Fruit fly (Drosophila melanogaster): ENCODE measurements around the gene CG7739.

The CG7739 gene

DNA sequence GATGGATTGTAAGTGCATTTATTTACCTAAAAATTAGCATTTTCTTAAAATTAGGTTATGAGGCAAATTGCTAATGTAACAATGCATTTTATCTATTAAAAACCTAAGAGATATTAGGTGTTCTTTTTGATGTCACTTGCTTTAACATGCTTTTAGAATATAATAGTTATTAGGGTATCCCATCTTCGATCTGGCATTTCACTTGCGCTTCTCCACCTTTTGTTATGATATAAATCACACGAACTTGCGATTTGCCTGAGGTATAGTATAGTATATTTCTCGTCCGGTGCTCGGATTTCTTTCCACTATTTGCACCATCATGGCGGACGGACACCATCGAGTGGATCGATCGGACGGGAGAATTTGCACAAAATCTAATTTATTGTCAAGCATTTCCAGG, 32.8 kb downstream of the CG7739 start:
- TF ChIP-seq psq (optimal IDR thresholded peaks at IDR 0.05) (no peak), Sin3A (optimal IDR thresholded peaks at IDR 0.05) (no peak), ttk (optimal IDR thresholded peaks at IDR 0.05) (no peak), insv (optimal IDR thresholded peaks at IDR 0.05) (no peak), h (optimal IDR thresholded peaks at IDR 0.05) (no peak), Myc (optimal IDR thresholded peaks at IDR 0.05) (no peak)

dm6 chr3L:15529143-15529542, 33.7 kb downstream of the CG7739 start, which contains the start of gene obst-H:
Gene obst-H, minus strand, starts transcription at chr3L:15529243.
- TF ChIP-seq h (optimal IDR thresholded peaks at IDR 0.05) (no peak), Myc (optimal IDR thresholded peaks at IDR 0.05) (no peak), ttk (optimal IDR thresholded peaks at IDR 0.05) (no peak), insv (optimal IDR thresholded peaks at IDR 0.05) (no peak)

- TF ChIP-seq Sin3A (optimal IDR thresholded peaks at IDR 0.05) = no peak
- no peak for TF ChIP-seq h (optimal IDR thresholded peaks at IDR 0.05)
- TF ChIP-seq insv (optimal IDR thresholded peaks at IDR 0.05) = no peak
- TF ChIP-seq Myc (optimal IDR thresholded peaks at IDR 0.05) = no peak
- no peak for TF ChIP-seq psq (optimal IDR thresholded peaks at IDR 0.05)
- TF ChIP-seq ttk (optimal IDR thresholded peaks at IDR 0.05) = no peak
Measured at dm6 chr3L:15528096-15528495, 34.8 kb downstream of the CG7739 start, which contains the start of gene CG42728. Gene CG42728, minus strand, starts transcription at chr3L:15528196.

DNA sequence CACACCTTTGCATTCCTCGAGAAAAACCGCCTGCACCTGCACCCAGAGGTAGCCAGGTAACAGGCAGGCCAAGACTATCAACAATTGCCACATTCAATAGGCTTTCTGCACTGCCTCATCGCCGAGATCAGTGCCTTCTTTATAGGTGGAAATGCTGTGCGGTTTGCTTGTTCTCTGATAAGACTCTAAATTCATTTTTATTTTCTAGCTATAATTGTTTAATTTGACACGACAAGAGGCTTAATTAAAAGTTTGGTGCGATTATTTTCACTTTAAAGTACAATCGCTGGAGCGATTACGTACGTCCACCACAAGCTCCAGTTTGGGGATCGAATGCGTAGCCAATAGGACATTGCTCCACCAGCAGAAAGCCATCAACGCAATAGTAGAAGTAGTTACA, 35.4 kb downstream of the CG7739 start, which contains the start of gene CG42729:
Gene CG42729 (minus strand): TSS at position 101 of the 400 bp plus-strand sequence.
- no peak for TF ChIP-seq Myc (optimal IDR thresholded peaks at IDR 0.05)
- TF ChIP-seq Sin3A (optimal IDR thresholded peaks at IDR 0.05) = no peak
- no peak for TF ChIP-seq psq (optimal IDR thresholded peaks at IDR 0.05)
- TF ChIP-seq ttk (optimal IDR thresholded peaks at IDR 0.05) = no peak
- TF ChIP-seq h (optimal IDR thresholded peaks at IDR 0.05) = no peak
- TF ChIP-seq insv (optimal IDR thresholded peaks at IDR 0.05) = no peak

DNA sequence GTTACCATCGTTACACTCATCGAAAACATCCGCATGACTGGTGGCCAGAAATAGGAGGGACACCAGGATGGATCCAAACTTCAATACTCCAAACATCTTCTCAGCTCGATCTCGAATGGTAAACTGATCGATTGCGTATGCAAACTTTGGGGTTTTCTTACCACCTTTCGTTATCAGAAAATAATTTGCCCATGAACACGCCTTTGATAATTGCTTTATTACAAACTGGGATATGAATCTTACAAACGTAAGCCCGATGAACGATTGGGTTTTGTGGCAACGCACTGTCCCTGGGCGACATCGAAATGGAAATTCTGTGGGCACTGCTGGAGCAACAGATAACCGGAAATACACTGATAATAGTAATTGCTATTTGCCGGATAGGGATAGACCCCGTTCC, 36.2 kb downstream of the CG7739 start, which contains the start of gene CG33985:
Gene CG33985 (minus strand): TSS at position 101 of the 400 bp plus-strand sequence.
- TF ChIP-seq h (optimal IDR thresholded peaks at IDR 0.05) (no peak), insv (optimal IDR thresholded peaks at IDR 0.05) (no peak), Myc (optimal IDR thresholded peaks at IDR 0.05) (no peak), ttk (optimal IDR thresholded peaks at IDR 0.05) (no peak), Sin3A (optimal IDR thresholded peaks at IDR 0.05) (no peak)

DNA sequence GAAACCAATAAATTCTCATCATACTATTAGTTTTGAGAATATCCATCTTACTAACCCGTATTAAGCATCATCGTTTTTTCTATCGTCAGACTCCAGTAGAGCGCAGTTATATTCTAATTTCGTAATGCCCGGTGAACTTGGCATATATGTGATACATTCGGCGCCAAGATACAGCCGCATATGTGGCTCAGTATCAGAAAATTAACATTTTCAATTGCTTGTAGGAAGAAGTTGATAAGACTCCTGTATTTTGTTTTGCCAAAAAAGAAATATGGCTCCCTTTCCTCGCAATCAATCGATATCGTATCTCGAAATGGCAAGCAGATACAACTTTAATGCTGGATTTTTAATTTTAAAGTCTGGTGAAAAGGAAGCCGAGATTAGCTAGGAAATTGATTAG, 37.7 kb downstream of the CG7739 start, which contains the start of gene CG33986:
Gene CG33986 (minus strand): TSS at position 101 of the 400 bp plus-strand sequence.
- TF ChIP-seq psq (optimal IDR thresholded peaks at IDR 0.05) (no peak), insv (optimal IDR thresholded peaks at IDR 0.05) (no peak)

dm6 chr3L:15523806-15524346, 39.0 kb downstream of the CG7739 start, which contains the start of gene CG7945:
Gene CG7945, minus strand, starts transcription at chr3L:15524137.
- TF ChIP-seq ttk (optimal IDR thresholded peaks at IDR 0.05) = no peak
- no peak for TF ChIP-seq h (optimal IDR thresholded peaks at IDR 0.05)
- no peak for TF ChIP-seq insv (optimal IDR thresholded peaks at IDR 0.05)
- TF ChIP-seq Myc (optimal IDR thresholded peaks at IDR 0.05) = no peak
- TF ChIP-seq psq (optimal IDR thresholded peaks at IDR 0.05) = no peak
- TF ChIP-seq Sin3A (optimal IDR thresholded peaks at IDR 0.05) = no peak

- no peak for TF ChIP-seq Myc (optimal IDR thresholded peaks at IDR 0.05)
- TF ChIP-seq Sin3A (optimal IDR thresholded peaks at IDR 0.05) = no peak
- TF ChIP-seq psq (optimal IDR thresholded peaks at IDR 0.05) = no peak
- TF ChIP-seq ttk (optimal IDR thresholded peaks at IDR 0.05) = no peak
- no peak for TF ChIP-seq h (optimal IDR thresholded peaks at IDR 0.05)
- TF ChIP-seq insv (optimal IDR thresholded peaks at IDR 0.05) = no peak
Measured at dm6 chr3L:15520320-15520719, 42.5 kb downstream of the CG7739 start, which contains the start of gene yellow-k. Gene yellow-k, plus strand, starts transcription at chr3L:15520620.

- TF ChIP-seq psq (optimal IDR thresholded peaks at IDR 0.05) (no peak), Myc (optimal IDR thresholded peaks at IDR 0.05) (no peak), h (optimal IDR thresholded peaks at IDR 0.05) (no peak), Sin3A (optimal IDR thresholded peaks at IDR 0.05) (no peak), insv (optimal IDR thresholded peaks at IDR 0.05) (no peak), ttk (optimal IDR thresholded peaks at IDR 0.05) (no peak)
Measured at dm6 chr3L:15519920-15520319, 42.9 kb downstream of the CG7739 start.

dm6 chr3L:15519492-15519891, 43.4 kb downstream of the CG7739 start, which contains the start of gene mex1:
Gene mex1, minus strand, starts transcription at chr3L:15519592.
- no peak for TF ChIP-seq Sin3A (optimal IDR thresholded peaks at IDR 0.05)
- no peak for TF ChIP-seq Myc (optimal IDR thresholded peaks at IDR 0.05)
- TF ChIP-seq ttk (optimal IDR thresholded peaks at IDR 0.05) = no peak
- no peak for TF ChIP-seq insv (optimal IDR thresholded peaks at IDR 0.05)
- TF ChIP-seq h (optimal IDR thresholded peaks at IDR 0.05) = no peak
- no peak for TF ChIP-seq psq (optimal IDR thresholded peaks at IDR 0.05)

- TF ChIP-seq h (optimal IDR thresholded peaks at IDR 0.05) (no peak), ttk (optimal IDR thresholded peaks at IDR 0.05) (no peak), Sin3A (optimal IDR thresholded peaks at IDR 0.05) (no peak), Myc (optimal IDR thresholded peaks at IDR 0.05) (no peak), insv (optimal IDR thresholded peaks at IDR 0.05) (no peak), psq (optimal IDR thresholded peaks at IDR 0.05) (no peak)
Measured at dm6 chr3L:15518344-15518743, 44.5 kb downstream of the CG7739 start.

DNA sequence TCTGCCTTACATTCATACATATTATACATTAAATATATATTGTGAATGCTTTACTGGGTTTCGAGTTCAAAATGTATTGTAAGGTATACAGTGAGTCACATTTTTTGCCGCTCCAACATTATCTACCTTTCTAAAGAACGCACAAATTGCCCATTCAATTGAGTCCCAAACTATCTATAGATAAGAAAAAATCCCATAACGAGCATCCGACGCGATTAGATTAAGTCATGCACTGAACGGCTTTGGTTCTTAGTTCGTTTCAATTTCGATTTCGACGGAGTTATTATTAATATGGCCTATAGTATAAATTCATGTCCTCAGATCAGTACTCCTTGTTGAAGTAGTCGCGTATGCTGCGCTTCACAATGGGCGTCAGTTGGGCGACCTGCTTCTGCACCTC, 45.4 kb downstream of the CG7739 start:
- TF ChIP-seq ttk (optimal IDR thresholded peaks at IDR 0.05) = no peak
- no peak for TF ChIP-seq insv (optimal IDR thresholded peaks at IDR 0.05)
- no peak for TF ChIP-seq psq (optimal IDR thresholded peaks at IDR 0.05)
- no peak for TF ChIP-seq Sin3A (optimal IDR thresholded peaks at IDR 0.05)
- no peak for TF ChIP-seq Myc (optimal IDR thresholded peaks at IDR 0.05)
- TF ChIP-seq h (optimal IDR thresholded peaks at IDR 0.05) = no peak

- TF ChIP-seq psq (optimal IDR thresholded peaks at IDR 0.05) (no peak), insv (optimal IDR thresholded peaks at IDR 0.05) (no peak), ttk (optimal IDR thresholded peaks at IDR 0.05) (no peak), h (optimal IDR thresholded peaks at IDR 0.05) (no peak)
Measured at dm6 chr3L:15516956-15517355, 45.9 kb downstream of the CG7739 start, which contains the start of gene CG13454. Gene CG13454, minus strand, starts transcription at chr3L:15517056.
